Worm (Caenorhabditis elegans) whole organism, young adult: ENCODE measurements around the gene fbxa-29.
A peak's percentile ranks its signal among the peaks of the same experiment; 100 is the strongest.

Experiments used
- C17E4.6 ChIP-seq: fragments of 200-800 bp; sonication (Bioruptor generic); IDR thresholded peaks from 2 replicates; pipeline ENCODE4 v1.3.6; 2022; ENCODE audit warnings: missing genetic modification reagents, missing genetic modification characterization, missing compliant biosample characterization
- F37B4.10 ChIP-seq: fragments of 200-800 bp; sonication (Bioruptor generic); IDR thresholded peaks from 2 replicates; pipeline ENCODE4 v1.3.6; 2022; ENCODE audit warnings: missing genetic modification characterization, missing compliant biosample characterization
- F52B5.7 ChIP-seq: sonication (generic microtip); optimal IDR thresholded peaks from 2 replicates; lab custom pipeline; 2016; ENCODE audit warnings: mild to moderate bottlenecking, missing genetic modification characterization, missing compliant biosample characterization
- K12H6.12 ChIP-seq: fragments of 200-800 bp; sonication (Bioruptor generic); optimal IDR thresholded peaks from 2 replicates; lab custom pipeline; 2018; ENCODE audit warnings: mild to moderate bottlenecking, missing genetic modification characterization, missing compliant biosample characterization
- T07F8.4 ChIP-seq: sonication (generic microtip); optimal IDR thresholded peaks from 2 replicates; lab custom pipeline; 2016; ENCODE audit warnings: mild to moderate bottlenecking, missing genetic modification characterization, moderate library complexity, missing compliant biosample characterization
- akir-1 ChIP-seq: fragments of 200-800 bp; sonication (Bioruptor generic); optimal IDR thresholded peaks from 2 replicates; lab custom pipeline; 2018; ENCODE audit warnings: mild to moderate bottlenecking, missing genetic modification characterization, moderate library complexity, missing compliant biosample characterization
- ama-1 ChIP-seq, 3 experiments: fragments of 150-350 bp in 1 of 3; sonication (generic microtip) in 2 of 3; optimal IDR thresholded peaks; 2 replicates each; lab custom pipeline; 2014 to 2018; ENCODE audit warnings: missing biosample characterization in 2 of 3, missing genetic modification characterization in 2 of 3, missing genetic modification reagents in 2 of 3
- atf-7 ChIP-seq: sonication (generic microtip); optimal IDR thresholded peaks from 2 replicates; lab custom pipeline; 2017; ENCODE audit warnings: mild to moderate bottlenecking, missing genetic modification characterization, missing compliant biosample characterization
- bed-1 ChIP-seq: fragments of 200-800 bp; sonication (Bioruptor generic); IDR thresholded peaks from 2 replicates; pipeline ENCODE4 v1.3.6; 2022; ENCODE audit warnings: missing genetic modification reagents, missing genetic modification characterization, missing compliant biosample characterization
- cebp-1 ChIP-seq, 2 experiments: fragments of 200-800 bp in 1 of 2; sonication (Bioruptor generic) in 1 of 2; sonication (generic microtip) in 1 of 2; IDR thresholded peaks in 1 of 2; optimal IDR thresholded peaks in 1 of 2; 2 replicates each; pipeline versions ENCODE4 v1.3.6 to Lab custom; 2017 to 2022; ENCODE audit warnings: missing compliant biosample characterization in 2 of 2, missing genetic modification characterization in 2 of 2, mild to moderate bottlenecking in 1 of 2, missing genetic modification reagents in 1 of 2, moderate library complexity in 1 of 2
- ceh-58 ChIP-seq: fragments of 200-800 bp; sonication (Bioruptor generic); IDR thresholded peaks from 2 replicates; pipeline ENCODE4 v1.3.6; 2022; ENCODE audit warnings: missing genetic modification characterization, missing compliant biosample characterization
- egl-44 ChIP-seq: fragments of 200-800 bp; sonication (Bioruptor generic); IDR thresholded peaks from 2 replicates; pipeline ENCODE4 v1.3.6; 2022; ENCODE audit warnings: missing genetic modification reagents, missing genetic modification characterization, missing compliant biosample characterization
- ets-4 ChIP-seq: fragments of 200-800 bp; sonication (Bioruptor generic); optimal IDR thresholded peaks from 2 replicates; lab custom pipeline; 2018; ENCODE audit warnings: mild to moderate bottlenecking, missing genetic modification characterization, missing compliant biosample characterization
- gei-17 ChIP-seq: fragments of 200-800 bp; sonication (Bioruptor generic); optimal IDR thresholded peaks from 2 replicates; lab custom pipeline; 2018; ENCODE audit warnings: mild to moderate bottlenecking, missing genetic modification characterization, missing compliant biosample characterization
- hlh-26 ChIP-seq: fragments of 200-800 bp; sonication (Bioruptor generic); conservative IDR thresholded peaks from 2 replicates; pipeline ENCODE4 v1.3.6; 2022; ENCODE audit warnings: missing genetic modification reagents, missing genetic modification characterization, missing compliant biosample characterization
- hmg-1.2 ChIP-seq: fragments of 200-800 bp; sonication (Bioruptor generic); IDR thresholded peaks from 2 replicates; pipeline ENCODE4 v1.3.6; 2022; ENCODE audit warnings: missing genetic modification reagents, missing genetic modification characterization, missing compliant biosample characterization
- let-607 ChIP-seq, 2 experiments: fragments of 200-800 bp in 1 of 2; sonication (Bioruptor generic) in 1 of 2; sonication (generic microtip) in 1 of 2; optimal IDR thresholded peaks; 2 replicates each; lab custom pipeline; 2016 to 2018; ENCODE audit warnings: mild to moderate bottlenecking in 2 of 2, missing compliant biosample characterization in 2 of 2, missing genetic modification characterization in 2 of 2, moderate library complexity in 2 of 2, missing genotype in 1 of 2
- madf-3 ChIP-seq: fragments of 200-800 bp; sonication (Bioruptor generic); IDR thresholded peaks from 2 replicates; pipeline ENCODE4 v1.3.6; 2022; ENCODE audit warnings: missing genetic modification reagents, missing genetic modification characterization, missing compliant biosample characterization
- madf-8 ChIP-seq: fragments of 200-800 bp; sonication (Bioruptor generic); conservative IDR thresholded peaks from 2 replicates; pipeline ENCODE4 v1.3.6; 2022; ENCODE audit warnings: missing genetic modification reagents, missing genetic modification characterization, missing compliant biosample characterization
- mcd-1 ChIP-seq: fragments of 200-800 bp; sonication (Bioruptor generic); IDR thresholded peaks from 2 replicates; pipeline ENCODE4 v1.3.6; 2022; ENCODE audit warnings: missing genetic modification reagents, missing genetic modification characterization, missing compliant biosample characterization
- mel-28 ChIP-seq: sonication (generic microtip); optimal IDR thresholded peaks from 2 replicates; lab custom pipeline; 2016; ENCODE audit warnings: borderline replicate concordance, mild to moderate bottlenecking, missing genetic modification characterization, missing compliant biosample characterization
- mes-4 ChIP-seq: sonication (generic microtip); optimal IDR thresholded peaks from 2 replicates; lab custom pipeline; 2016; ENCODE audit warnings: missing genotype, missing genetic modification characterization, missing compliant biosample characterization
- nfya-1 ChIP-seq: sonication (generic microtip); optimal IDR thresholded peaks from 2 replicates; lab custom pipeline; 2017; ENCODE audit warnings: antibody characterized with exemption, missing compliant biosample characterization, missing genetic modification characterization, borderline replicate concordance; ENCODE audit not compliant: insufficient read depth
- nhr-80 ChIP-seq: sonication (generic microtip); optimal IDR thresholded peaks from 2 replicates; lab custom pipeline; 2016; ENCODE audit warnings: missing genetic modification characterization, missing compliant biosample characterization
- pbrm-1 ChIP-seq: fragments of 200-800 bp; sonication (Bioruptor generic); IDR thresholded peaks from 2 replicates; pipeline ENCODE4 v1.3.6; 2022; ENCODE audit warnings: missing genetic modification reagents, missing genetic modification characterization, missing compliant biosample characterization
- pha-4 ChIP-seq: fragments of 150-350 bp; sonication (generic microtip); optimal IDR thresholded peaks from 2 replicates; lab custom pipeline; 2014; ENCODE audit warnings: missing biosample characterization, missing genetic modification reagents, missing genetic modification characterization
- rcor-1 ChIP-seq: fragments of 200-800 bp; sonication (Bioruptor generic); IDR thresholded peaks from 2 replicates; pipeline ENCODE4 v1.3.6; 2022; ENCODE audit warnings: missing genetic modification reagents, missing genetic modification characterization, missing compliant biosample characterization
- rec-8 ChIP-seq, 2 experiments: sonication (generic microtip); optimal IDR thresholded peaks; 2 replicates each; lab custom pipeline; 2016; ENCODE audit warnings: mild to moderate bottlenecking in 2 of 2, missing genetic modification characterization in 2 of 2, missing genetic modification reagents in 2 of 2, missing genotype in 2 of 2, missing biosample characterization in 1 of 2, missing compliant biosample characterization in 1 of 2, moderate library complexity in 1 of 2
- snpc-3.4 ChIP-seq: sonication (generic microtip); optimal IDR thresholded peaks from 2 replicates; lab custom pipeline; 2017; ENCODE audit warnings: missing genetic modification characterization, mild to moderate bottlenecking, missing compliant biosample characterization, antibody characterized with exemption, moderate library complexity, missing genotype, missing genetic modification reagents
- somi-1 ChIP-seq: fragments of 200-800 bp; sonication (Bioruptor generic); optimal IDR thresholded peaks from 2 replicates; lab custom pipeline; 2018; ENCODE audit warnings: mild to moderate bottlenecking, missing genetic modification characterization, missing compliant biosample characterization
- tbx-9 ChIP-seq: sonication (generic microtip); optimal IDR thresholded peaks from 2 replicates; lab custom pipeline; 2016; ENCODE audit warnings: borderline replicate concordance, missing genetic modification characterization, inconsistent platforms, missing compliant biosample characterization
- unc-130 ChIP-seq: sonication (generic microtip); optimal IDR thresholded peaks from 2 replicates; lab custom pipeline; 2016; ENCODE audit warnings: missing genetic modification reagents, missing genetic modification characterization, missing compliant biosample characterization
- xnd-1 ChIP-seq: sonication (generic microtip); optimal IDR thresholded peaks from 2 replicates; lab custom pipeline; 2016; ENCODE audit warnings: missing genotype, missing genetic modification reagents, missing genetic modification characterization, missing compliant biosample characterization
- zfh-2 ChIP-seq: fragments of 200-800 bp; sonication (Bioruptor generic); conservative IDR thresholded peaks from 2 replicates; pipeline ENCODE4 v1.3.6; 2022; ENCODE audit warnings: missing genetic modification reagents, missing genetic modification characterization, missing compliant biosample characterization
- ztf-18 ChIP-seq: sonication (generic microtip); optimal IDR thresholded peaks from 2 replicates; lab custom pipeline; 2016; ENCODE audit warnings: missing genotype, mild to moderate bottlenecking, missing genetic modification characterization, missing compliant biosample characterization
- ztf-28 ChIP-seq: fragments of 200-800 bp; sonication (Bioruptor generic); IDR thresholded peaks from 2 replicates; pipeline ENCODE4 v1.3.6; 2022; ENCODE audit warnings: missing genetic modification reagents, missing genetic modification characterization, missing compliant biosample characterization

Gene fbxa-29

DNA sequence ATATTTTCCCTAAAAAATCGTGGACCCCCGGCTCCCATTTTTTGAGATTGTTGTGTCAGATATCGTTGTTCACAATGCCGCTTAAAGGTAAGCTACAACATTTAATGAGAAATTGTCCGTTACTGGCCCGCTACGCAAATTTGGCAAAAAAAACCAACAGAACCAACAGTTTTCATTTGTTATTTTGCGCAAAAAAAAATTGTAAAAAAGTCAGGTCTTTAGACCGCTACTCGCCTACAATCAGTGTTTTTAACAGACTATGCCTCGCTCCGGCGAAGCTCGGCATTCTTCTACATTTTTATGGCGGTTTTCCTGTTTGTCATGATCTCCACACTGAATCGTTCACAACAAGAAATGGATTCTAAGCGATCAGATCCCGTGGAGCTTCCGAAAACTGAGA lies 35.4 kb upstream of the fbxa-29 start, which contains the start of gene Y82E9BL.12:
Y82E9BL.12 (plus strand) TSS at position 301 of the 400 bp plus-strand sequence.
- no peak for TF ChIP-seq F52B5.7 (tag; lab: Kevin White, UChicago)
- no peak for TF ChIP-seq akir-1 (GFP tag; lab: Kevin White, UChicago)
- TF ChIP-seq, all 124 proteins: peak for 0

- TF ChIP-seq cebp-1 (GFP tag; IDR thresholded peaks at IDR 0.05; lab: Robert Waterston, UW) (peak; percentile 91), cebp-1 (tag; optimal IDR thresholded peaks at IDR 0.05; lab: Kevin White, UChicago) (peak; percentile 93), C17E4.6 (GFP tag; lab: Robert Waterston, UW) (no peak), nhr-80 (tag; lab: Kevin White, UChicago) (peak; percentile 36), somi-1 (GFP tag; lab: Kevin White, UChicago) (no peak), ztf-18 (no peak), tbx-9 (tag; lab: Kevin White, UChicago) (no peak)
- TF ChIP-seq, all 124 proteins: peak for 2
These were observed 34.7 kb upstream of the fbxa-29 start, which contains the start of gene fbxa-79 for ce11 chrIII:1308209-1308608. TSS of gene fbxa-79 (minus strand) at chrIII:1308294.

- TF ChIP-seq xnd-1, result no peak
- peak; percentile 84 for TF ChIP-seq hmg-1.2 (GFP tag; lab: Robert Waterston, UW)
- TF ChIP-seq, all 124 proteins: peak for 1
These were observed 33.8 kb upstream of the fbxa-29 start for ce11 chrIII:1307333-1307732.

ce11 chrIII:1303414-1303813 lies 29.9 kb upstream of the fbxa-29 start, which contains the start of gene fbxa-75:
TSS of gene fbxa-75 (plus strand) at chrIII:1303714.
- TF ChIP-seq nfya-1 (tag; lab: Kevin White, UChicago), result no peak
- TF ChIP-seq egl-44, result no peak
- TF ChIP-seq ama-1 (optimal IDR thresholded peaks at IDR 0.05; lab: Kevin White, UChicago), result no peak
- TF ChIP-seq ama-1 (GFP tag; optimal IDR thresholded peaks at IDR 0.05; lab: Kevin White, UChicago), result no peak
- TF ChIP-seq atf-7 (tag; lab: Kevin White, UChicago), result no peak
- no peak for TF ChIP-seq pbrm-1
- TF ChIP-seq mel-28 (tag; lab: Kevin White, UChicago), result no peak
- TF ChIP-seq xnd-1, result no peak
- no peak for TF ChIP-seq ztf-28
- no peak for TF ChIP-seq ets-4
- no peak for TF ChIP-seq T07F8.4 (tag; lab: Kevin White, UChicago)
- no peak for TF ChIP-seq F37B4.10
- no peak for TF ChIP-seq madf-8 (GFP tag; lab: Robert Waterston, UW)
- TF ChIP-seq unc-130 (GFP tag; lab: Kevin White, UChicago), result no peak
- TF ChIP-seq madf-3 (GFP tag; lab: Robert Waterston, UW), result no peak
- TF ChIP-seq pha-4 (tag; lab: Kevin White, UChicago), result no peak
- no peak for TF ChIP-seq gei-17 (GFP tag; lab: Kevin White, UChicago)
- no peak for TF ChIP-seq mcd-1 (GFP tag; lab: Robert Waterston, UW)
- TF ChIP-seq bed-1 (GFP tag; lab: Robert Waterston, UW), result no peak
- no peak for TF ChIP-seq hlh-26
- no peak for TF ChIP-seq let-607 (tag; optimal IDR thresholded peaks at IDR 0.05; lab: Kevin White, UChicago)

ce11 chrIII:1297604-1298003 lies 24.1 kb upstream of the fbxa-29 start, which contains the start of gene fbxa-28:
TSS of gene fbxa-28 (plus strand) at chrIII:1297904.
- TF ChIP-seq rec-8 (tag; optimal IDR thresholded peaks at IDR 0.05; lab: Kevin White, UChicago) (no peak), rcor-1 (GFP tag; lab: Robert Waterston, UW) (no peak), bed-1 (GFP tag; lab: Robert Waterston, UW) (no peak), zfh-2 (GFP tag; lab: Robert Waterston, UW) (no peak), K12H6.12 (tag; lab: Kevin White, UChicago) (no peak), ceh-58 (GFP tag; lab: Robert Waterston, UW) (no peak), mes-4 (tag; lab: Kevin White, UChicago) (no peak), snpc-3.4 (tag; lab: Kevin White, UChicago) (no peak)
